Worm (Caenorhabditis elegans) whole organism, L4 larva: ENCODE results near the gene F54E12.2.

Experiments used
- F10B5.3 ChIP-seq: sonication (generic microtip); optimal IDR thresholded peaks from 2 replicates; lab custom pipeline; 2016; ENCODE audit warnings: mild to moderate bottlenecking, missing genetic modification characterization, missing compliant biosample characterization
- F44E2.7 ChIP-seq: fragments of 200-800 bp; sonication (Bioruptor generic); IDR thresholded peaks from 2 replicates; pipeline ENCODE4 v2.1.2; 2022; ENCODE audit warnings: missing genetic modification characterization, missing compliant biosample characterization
- Y48G9A.11 ChIP-seq: fragments of 200-800 bp; sonication (Bioruptor generic); IDR thresholded peaks from 2 replicates; pipeline ENCODE4 v1.3.6; 2022; ENCODE audit warnings: missing genetic modification reagents, missing genetic modification characterization, missing compliant biosample characterization
- ceh-28 ChIP-seq: fragments of 150-350 bp; optimal IDR thresholded peaks from 2 replicates; lab custom pipeline; 2014; ENCODE audit warnings: missing biosample characterization, missing genetic modification reagents, missing genetic modification characterization
- daf-8 ChIP-seq: fragments of 200-800 bp; sonication (Bioruptor generic); IDR thresholded peaks from 2 replicates; pipeline ENCODE4 v1.3.6; 2022; ENCODE audit warnings: missing genetic modification characterization, missing compliant biosample characterization
- pqm-1 ChIP-seq: sonication (generic microtip); optimal IDR thresholded peaks from 2 replicates; lab custom pipeline; 2017; ENCODE audit warnings: missing biosample characterization, missing genetic modification characterization
- saeg-2 ChIP-seq: fragments of 200-800 bp; sonication (Bioruptor generic); IDR thresholded peaks from 2 replicates; pipeline ENCODE4 v1.3.6; 2022; ENCODE audit warnings: missing genetic modification reagents, missing genetic modification characterization, missing compliant biosample characterization
- zfp-3 ChIP-seq: fragments of 200-800 bp; sonication (Bioruptor generic); conservative IDR thresholded peaks from 2 replicates; pipeline ENCODE4 v1.3.6; 2022; ENCODE audit warnings: missing genetic modification reagents, missing genetic modification characterization, missing compliant biosample characterization

- TF ChIP-seq saeg-2 (GFP tag; lab: Robert Waterston, UW) (no peak), pqm-1 (tag; lab: Kevin White, UChicago) (no peak), F10B5.3 (tag; lab: Kevin White, UChicago) (no peak), daf-8 (GFP tag; lab: Robert Waterston, UW) (no peak), zfp-3 (no peak), F44E2.7 (GFP tag; lab: Robert Waterston, UW) (no peak), Y48G9A.11 (no peak), ceh-28 (tag; lab: Kevin White, UChicago) (no peak)
Measured at ce11 chrIV:11319884-11320362, 17.1 kb downstream of the F54E12.2 start, which contains the start of gene B0035.18.
